Fruit fly (Drosophila melanogaster): ENCODE data around the gene dar1.

The dar1 gene

DNA sequence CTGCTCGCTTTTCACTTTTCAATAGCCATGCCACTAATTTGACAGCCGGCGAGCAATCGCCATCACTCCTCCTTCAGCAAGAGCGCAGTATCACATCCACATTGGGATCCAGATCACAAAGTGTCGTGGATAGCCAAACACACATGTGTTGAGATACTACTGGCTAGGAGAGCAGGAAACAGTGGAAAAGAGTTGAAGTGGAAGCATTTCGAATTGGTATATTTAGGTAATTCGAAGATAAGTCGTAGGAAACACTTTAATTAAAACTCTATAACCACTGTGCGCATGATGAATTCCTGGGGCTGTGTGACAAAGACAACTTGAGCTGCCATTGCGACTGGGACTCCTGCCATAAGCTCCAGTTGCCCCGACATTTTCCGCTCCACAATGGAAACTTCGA is 63.9 kb downstream of the dar1 start:
- TF ChIP-seq CG17801 (GFP tag; optimal IDR thresholded peaks at IDR 0.05; ENCODE audit: partially characterized antibody) = no peak

DNA sequence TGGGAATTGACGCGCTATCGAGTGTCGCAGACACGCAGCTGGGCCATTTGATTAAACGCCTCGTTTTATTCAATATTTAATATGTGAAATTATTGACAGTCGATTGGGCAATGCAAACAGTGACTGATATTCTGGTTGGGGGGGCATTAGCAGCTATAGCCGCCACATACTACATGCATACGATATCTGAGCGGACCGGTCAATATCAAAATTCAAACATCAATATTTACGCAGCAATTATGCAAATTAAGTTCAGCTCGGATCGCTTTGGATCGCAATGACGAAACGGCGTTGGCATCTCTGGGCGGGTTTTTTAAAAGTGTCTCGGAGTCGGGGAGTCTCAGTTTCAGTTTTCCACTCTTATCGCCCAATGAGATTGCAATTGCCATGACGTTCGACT is 65.5 kb downstream of the dar1 start:
- no peak for TF ChIP-seq CG17801 (GFP tag; optimal IDR thresholded peaks at IDR 0.05; ENCODE audit: partially characterized antibody)

DNA sequence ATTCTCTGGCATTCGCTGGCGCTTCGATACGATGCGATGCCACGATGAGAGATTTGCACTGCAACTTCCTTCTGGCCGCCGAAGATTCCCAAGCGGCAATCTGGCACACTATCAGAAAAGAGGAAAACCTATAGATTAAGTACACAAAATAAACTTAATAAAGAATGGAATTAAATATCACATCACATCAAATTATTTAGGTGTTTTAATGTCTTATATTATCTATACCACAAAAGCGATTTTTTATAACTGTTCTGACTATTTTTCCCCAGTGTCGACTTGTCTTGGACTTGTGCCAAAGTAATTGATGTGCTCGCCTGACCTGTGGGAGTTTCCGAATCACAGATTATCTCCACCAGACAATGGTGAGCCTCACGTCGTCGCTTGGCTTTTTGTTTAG is 69.2 kb downstream of the dar1 start:
- TF ChIP-seq CG17801 (GFP tag; optimal IDR thresholded peaks at IDR 0.05; ENCODE audit: partially characterized antibody) = no peak

DNA sequence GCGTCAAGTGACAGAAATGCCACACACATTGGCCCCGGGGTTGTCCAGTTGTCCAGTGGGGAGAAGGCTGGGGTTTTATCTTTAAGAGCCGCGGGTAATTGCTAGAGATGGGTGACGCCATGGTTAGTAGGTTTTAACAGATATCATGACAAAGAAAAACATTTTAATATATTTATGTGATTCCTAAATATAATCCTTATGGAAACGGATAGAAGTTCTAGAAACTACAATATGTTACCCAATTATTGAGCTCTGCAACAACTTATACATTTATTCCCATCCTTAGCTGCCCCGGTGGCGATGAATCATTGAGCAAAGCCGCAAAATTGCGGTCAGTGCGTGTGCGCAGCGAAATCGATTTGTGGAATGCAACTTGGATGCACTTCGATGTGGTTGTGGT is 75.9 kb downstream of the dar1 start:
- no peak for TF ChIP-seq CG17801 (GFP tag; optimal IDR thresholded peaks at IDR 0.05; ENCODE audit: partially characterized antibody)

DNA sequence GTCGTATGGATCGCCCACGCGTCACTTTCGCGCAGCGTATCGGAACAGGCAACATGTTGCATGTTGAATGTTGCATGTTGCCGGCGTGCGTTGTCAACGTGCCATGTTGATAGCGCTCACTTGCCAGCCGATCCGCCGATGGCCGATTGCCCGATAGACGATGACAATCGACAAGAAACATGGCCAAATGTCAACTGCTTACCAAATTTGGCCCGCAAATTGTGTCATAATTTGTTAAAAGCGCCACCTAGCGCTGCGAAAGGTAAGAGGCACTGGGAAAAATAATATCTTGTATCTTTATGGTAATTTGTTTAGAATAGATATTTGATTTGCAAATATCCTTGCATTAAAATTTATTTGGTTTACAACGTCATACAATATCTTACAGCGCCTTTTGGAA is 76.3 kb downstream of the dar1 start:
- TF ChIP-seq CG17801 (GFP tag; optimal IDR thresholded peaks at IDR 0.05; ENCODE audit: partially characterized antibody) = no peak

Data from ovary, adult (tissue).